Fruit fly (Drosophila melanogaster) S2 (cell line): ENCODE data around the gene CheA7a.

ENCODE experiments used
- CG8478 ChIP-seq: fragments of >200 bp; optimal IDR thresholded peaks from 2 replicates; lab custom pipeline; 2018
- CTCF ChIP-seq, 2 experiments: fragments of >200 bp; optimal IDR thresholded peaks; 2 replicates each; lab custom pipeline; 2018

Gene CheA7a

DNA sequence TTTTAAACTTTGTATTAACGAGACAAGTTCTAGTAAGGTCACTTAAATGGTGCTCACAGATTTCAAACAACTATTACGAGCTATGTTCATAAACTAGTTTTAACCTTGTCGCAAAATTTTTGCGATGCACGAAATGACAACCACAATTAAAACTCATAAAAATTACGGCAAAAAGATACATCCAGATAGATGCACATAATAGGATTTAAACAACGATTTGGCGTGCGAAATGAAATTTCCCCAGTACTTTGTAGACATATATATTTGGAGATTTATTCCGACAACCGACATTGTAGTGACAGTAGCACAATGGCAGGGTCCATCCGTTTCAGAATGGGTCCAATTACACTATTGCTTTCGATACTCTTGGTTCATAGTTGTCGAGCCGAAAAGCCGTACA is at the start of gene CheA7a:
Gene CheA7a, plus strand, starts transcription at position 301 of the 400 bp plus-strand sequence.
- TF ChIP-seq CG8478 (lab: Kevin White, UChicago) (no peak), CTCF (optimal IDR thresholded peaks at IDR 0.05; lab: Kevin White, UChicago) (no peak)

DNA sequence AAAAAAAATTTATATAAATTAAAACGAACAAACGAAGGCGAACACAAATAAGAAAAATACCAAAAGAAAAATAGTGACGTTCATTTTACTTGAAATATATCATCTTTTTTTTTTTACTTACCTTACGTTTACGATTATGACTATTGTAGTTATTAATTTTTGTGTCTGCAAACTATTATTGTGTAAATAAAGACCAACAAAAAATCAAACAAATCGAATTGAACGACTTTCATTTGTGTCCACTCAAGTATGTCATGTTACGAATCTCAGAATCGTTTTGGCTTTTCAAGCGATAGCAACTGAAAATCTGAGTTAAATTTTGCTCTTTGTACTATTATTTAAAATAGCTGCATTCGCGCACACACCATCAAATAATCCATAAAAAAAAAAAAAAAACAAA is 49.2 kb upstream of the CheA7a start, which contains the start of gene Acsf3:
Gene Acsf3, plus strand, starts transcription at position 301 of the 400 bp plus-strand sequence.
- TF ChIP-seq CG8478 (lab: Kevin White, UChicago), result no peak
- TF ChIP-seq CTCF (optimal IDR thresholded peaks at IDR 0.05; lab: Kevin White, UChicago), result no peak

DNA sequence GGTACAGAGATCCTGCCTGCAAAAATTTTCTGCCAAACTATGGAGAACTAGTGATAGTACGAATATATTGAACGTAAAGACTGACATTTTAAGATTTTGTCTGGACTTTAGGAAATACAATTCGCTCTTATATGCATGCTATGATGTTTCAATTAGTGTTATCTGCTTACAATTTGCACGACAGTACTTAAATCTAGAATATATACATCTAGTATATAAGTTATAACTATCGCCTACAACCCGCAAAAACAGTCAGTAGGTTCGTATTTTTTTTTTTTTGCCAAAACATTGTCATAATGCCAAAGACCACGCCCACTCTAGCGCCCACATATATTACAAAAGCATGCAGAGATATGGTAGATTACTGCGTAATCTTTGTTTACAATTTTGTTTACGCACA is 45.8 kb upstream of the CheA7a start, which contains the start of gene CG42780:
Gene CG42780, minus strand, starts transcription at position 101 of the 400 bp plus-strand sequence.
- TF ChIP-seq CTCF (optimal IDR thresholded peaks at IDR 0.05; lab: Kevin White, UChicago) (no peak), CG8478 (lab: Kevin White, UChicago) (no peak)

DNA sequence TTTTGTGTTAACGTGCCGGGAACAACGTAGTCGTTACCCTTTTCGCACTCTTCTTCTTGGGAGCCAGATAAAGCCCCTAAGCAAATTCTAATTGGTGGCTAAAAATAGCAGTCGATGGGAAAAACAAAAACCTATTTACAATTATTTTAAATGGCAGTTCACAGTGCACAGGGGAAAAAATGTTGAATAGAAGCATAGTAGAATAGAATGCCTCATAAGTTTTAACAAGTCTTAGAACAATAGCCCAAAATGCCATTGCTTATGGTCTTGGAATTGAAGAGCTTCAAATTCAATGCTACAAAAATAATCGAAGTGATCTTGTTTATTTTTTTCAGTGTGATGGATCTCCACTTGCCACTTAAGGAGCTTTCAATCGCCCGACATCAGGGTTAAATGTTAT is 45.4 kb upstream of the CheA7a start:
- TF ChIP-seq CG8478 (lab: Kevin White, UChicago) (no peak), CTCF (optimal IDR thresholded peaks at IDR 0.05; lab: Kevin White, UChicago) (no peak)

DNA sequence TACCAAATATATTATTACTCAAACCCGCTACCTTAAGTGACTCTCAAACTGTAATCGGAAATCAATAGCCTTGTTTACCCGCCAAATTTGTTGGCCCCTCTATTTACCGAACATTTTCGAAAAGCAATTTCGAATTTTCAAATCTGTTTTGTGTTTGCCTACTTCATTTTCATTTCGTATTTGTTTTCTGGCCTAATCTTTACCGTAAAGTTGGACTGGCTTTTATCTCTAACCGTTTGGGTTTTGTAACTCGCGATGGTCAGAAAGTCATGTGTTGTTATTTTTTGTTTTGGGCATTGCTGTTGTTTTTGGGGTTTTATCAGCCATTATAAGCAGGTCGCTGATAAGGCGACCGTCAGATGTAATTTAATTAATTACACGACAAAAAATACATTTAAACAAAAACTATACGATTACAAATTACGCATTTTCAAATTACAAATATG is 44.6 kb upstream of the CheA7a start:
- TF ChIP-seq CG8478 (lab: Kevin White, UChicago) (no peak), CTCF (optimal IDR thresholded peaks at IDR 0.05; lab: Kevin White, UChicago) (no peak)

DNA sequence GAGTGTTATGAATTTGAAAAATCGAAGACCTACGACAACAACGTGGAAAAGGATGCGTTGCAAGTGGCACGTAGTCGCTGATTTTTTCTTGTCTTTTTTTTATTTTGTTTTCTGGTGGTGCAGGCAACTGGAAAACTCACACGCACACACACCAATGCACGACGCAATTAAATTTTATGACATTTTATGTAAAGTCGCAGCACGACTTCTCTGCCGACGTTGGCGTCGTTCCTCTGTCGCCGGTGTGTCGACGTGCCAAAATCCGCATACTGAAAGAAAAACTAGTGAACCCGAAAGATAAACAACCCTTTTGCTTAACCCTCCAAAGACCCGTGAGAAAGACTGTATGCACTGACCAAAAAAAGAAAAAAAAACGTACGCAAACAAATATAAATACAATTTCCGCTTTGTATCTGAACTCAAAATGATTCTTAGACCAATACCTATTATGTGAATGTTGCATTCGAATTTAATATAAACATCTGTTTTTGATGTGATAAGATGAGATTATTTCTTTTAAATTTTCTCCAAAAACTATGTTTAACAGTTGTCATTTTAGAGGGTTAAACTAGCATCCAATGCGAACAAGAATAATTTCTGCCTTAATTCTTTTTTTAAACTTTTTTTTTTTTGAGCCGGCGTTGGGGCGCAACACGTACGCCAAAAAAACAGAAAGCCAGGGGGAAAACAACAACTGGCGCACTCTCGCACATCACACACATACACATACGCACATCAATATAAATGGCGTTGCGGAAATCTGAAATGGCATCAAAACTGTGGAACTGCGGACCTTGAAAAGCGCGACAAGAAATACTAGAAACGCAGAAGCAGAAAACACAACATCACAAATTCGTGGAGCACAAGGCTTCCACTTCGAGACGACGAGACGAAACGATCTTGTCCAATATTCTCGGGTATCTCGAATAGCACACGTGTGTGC is 43.8 kb upstream of the CheA7a start:
- TF ChIP-seq CTCF (optimal IDR thresholded peaks at IDR 0.05; lab: Kevin White, UChicago) (no peak), CG8478 (lab: Kevin White, UChicago) (no peak)

- no peak for TF ChIP-seq CTCF (optimal IDR thresholded peaks at IDR 0.05; lab: Kevin White, UChicago)
Measured at dm6 chrX:7334801-7335176, 43.2 kb upstream of the CheA7a start.

- TF ChIP-seq CG8478 (lab: Kevin White, UChicago), result no peak
- no peak for TF ChIP-seq CTCF (optimal IDR thresholded peaks at IDR 0.05; lab: Kevin White, UChicago)
Measured at dm6 chrX:7335524-7335991, 42.4 kb upstream of the CheA7a start.

DNA sequence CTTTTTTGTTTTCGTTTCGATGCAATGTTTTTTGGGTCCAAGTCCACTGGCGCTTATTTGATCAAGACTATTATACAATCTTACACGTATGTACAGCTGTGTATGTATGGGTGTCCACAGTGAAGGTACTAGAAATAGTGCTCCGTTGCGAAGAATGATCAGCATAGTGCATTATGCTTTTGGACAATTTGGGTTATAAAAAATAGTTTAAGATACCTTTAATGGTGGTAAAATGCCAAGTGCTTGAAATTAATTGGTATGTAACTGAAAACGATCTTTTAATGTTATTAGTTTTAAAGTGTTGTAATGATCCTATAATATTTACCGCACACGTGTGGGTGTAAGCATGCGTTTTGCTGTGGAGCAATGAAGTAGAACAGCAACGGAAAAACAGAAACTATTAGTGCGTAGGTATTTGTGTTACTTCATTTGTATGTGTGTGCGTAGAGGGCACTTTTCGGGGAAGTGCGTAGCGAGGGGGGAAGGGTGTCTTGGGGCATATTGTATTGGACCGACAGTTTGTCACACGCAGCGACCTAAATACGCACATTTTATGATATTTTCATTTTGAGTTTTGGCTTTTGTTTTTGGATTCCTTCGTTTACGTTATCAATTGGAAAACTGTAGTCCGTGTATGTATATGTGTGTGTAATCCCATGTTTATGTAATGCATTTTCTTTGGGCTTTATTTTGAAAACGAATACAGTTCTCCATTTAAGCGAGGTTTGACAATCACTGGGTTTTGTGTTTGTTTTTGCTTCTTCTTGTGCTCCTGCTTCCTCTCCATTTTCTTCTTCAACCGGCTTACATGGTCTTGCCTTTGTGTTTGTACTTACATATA is 41.6 kb upstream of the CheA7a start:
- TF ChIP-seq CG8478 (lab: Kevin White, UChicago) (no peak), CTCF (optimal IDR thresholded peaks at IDR 0.05; lab: Kevin White, UChicago) (no peak)

DNA sequence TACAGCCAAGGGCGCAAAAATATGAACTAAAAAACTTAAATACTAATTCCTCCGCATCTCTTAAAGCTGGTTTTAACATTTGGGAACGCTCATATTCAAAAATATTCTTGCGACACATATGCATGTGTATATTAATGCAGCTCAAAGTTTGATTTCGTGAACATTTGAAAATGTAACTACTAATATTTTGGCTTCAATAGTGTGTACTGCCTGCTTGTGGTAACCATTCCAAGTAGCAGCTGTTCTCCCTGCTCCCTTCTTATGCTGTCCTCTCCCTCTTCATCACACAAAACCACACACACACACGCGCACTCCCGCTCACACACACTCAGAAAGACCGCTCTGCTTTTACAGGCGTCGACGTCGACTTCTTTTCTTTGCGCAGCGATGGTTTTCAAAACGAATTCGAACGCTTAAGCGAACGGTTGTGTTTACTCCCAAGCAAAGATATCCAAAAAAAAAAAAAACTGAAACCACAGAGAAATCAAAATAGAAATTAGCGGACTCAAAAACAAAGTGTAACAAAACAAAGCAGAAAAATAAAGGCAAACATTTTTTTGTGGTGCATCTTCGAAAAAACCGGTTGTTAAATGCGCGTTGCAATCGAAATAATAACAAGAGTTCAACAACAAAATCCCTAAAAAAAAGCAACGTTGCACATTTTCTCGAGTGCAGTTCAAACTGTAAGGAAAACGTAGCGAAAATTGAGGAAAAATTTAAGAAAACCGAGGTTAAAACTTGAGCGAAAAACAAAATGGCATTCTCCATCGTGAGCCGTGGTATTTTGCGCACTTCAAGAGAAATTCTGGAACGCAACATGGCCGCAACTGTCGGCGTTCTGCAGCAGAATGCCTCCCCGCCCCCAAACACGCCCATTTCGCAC is 40.7 kb upstream of the CheA7a start, which contains the start of gene CBP:
Gene CBP, plus strand, starts transcription at position 391 of the 883 bp plus-strand sequence.
- no peak for TF ChIP-seq CTCF (optimal IDR thresholded peaks at IDR 0.05; lab: Kevin White, UChicago)
- no peak for TF ChIP-seq CG8478 (lab: Kevin White, UChicago)

- TF ChIP-seq CTCF (optimal IDR thresholded peaks at IDR 0.05; lab: Kevin White, UChicago) (no peak), CG8478 (lab: Kevin White, UChicago) (no peak)
Measured at dm6 chrX:7337975-7338374, 40.0 kb upstream of the CheA7a start.

DNA sequence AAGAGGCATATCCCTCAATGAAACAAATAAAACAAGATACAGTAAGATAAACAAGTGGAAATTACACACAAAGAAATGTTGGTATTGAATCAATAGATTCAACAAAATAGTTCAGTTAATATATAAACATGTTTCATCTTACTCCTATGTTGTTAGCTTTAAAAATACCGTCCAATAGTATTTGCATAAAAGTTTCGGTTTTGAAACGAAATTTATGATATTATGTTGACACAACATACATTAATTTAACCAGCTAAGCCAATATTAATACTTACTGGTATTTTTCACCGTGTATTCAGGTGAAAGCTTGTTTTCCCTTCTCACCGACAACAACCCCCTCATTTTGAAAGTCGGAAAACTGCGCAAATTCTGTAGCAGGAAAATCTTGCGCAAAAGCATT is 39.4 kb upstream of the CheA7a start:
- no peak for TF ChIP-seq CTCF (optimal IDR thresholded peaks at IDR 0.05; lab: Kevin White, UChicago)
- TF ChIP-seq CG8478 (lab: Kevin White, UChicago), result no peak

DNA sequence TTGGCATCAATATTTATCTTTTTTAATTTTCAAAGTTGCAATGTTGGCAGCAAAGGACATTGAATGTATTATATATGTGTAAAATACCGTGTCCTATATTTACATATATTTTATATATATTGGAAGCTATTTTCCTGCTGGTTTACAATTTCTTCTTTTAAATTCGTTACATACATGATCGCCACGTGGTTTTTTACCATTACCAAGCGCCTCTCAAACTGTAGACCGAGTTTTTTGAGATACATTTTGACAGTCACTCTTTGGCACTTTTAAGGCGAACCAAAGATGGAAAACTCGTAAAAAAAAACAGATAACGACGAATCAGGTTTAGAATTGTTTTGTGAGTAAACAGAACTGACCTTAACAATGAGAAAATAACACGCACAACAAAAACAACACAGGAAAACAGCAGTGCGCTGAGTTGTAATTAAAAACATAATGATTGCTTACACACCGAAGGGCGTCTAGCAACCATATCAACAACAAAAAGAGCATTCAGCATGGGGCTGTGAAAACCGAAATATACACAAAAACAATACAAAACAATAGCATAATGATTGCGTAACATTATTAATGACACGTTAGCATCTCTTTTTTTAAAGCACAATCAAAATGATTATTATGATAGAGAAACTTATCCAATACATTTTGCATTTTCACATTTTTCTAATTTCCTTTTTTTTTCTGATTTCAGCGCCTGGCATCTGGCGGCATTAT is 38.2 kb upstream of the CheA7a start:
- TF ChIP-seq CTCF (optimal IDR thresholded peaks at IDR 0.05; lab: Kevin White, UChicago) (no peak), CG8478 (lab: Kevin White, UChicago) (no peak)
